Worm (Caenorhabditis elegans) whole organism, mixed stage, embryonic: ENCODE measurements around the gene spig-1.

ENCODE experiments used
- bed-3 ChIP-seq: fragments of 200-800 bp; sonication (Bioruptor generic); optimal IDR thresholded peaks from 3 replicates; lab custom pipeline; 2018; ENCODE audit warnings: mild to moderate bottlenecking, missing genetic modification characterization, moderate library complexity, missing compliant biosample characterization
- blmp-1 ChIP-seq: fragments of 150-350 bp; optimal IDR thresholded peaks from 2 replicates; lab custom pipeline; 2014; ENCODE audit warnings: missing biosample characterization, missing genetic modification characterization
- elt-1 ChIP-seq: sonication (generic microtip); optimal IDR thresholded peaks from 2 replicates; lab custom pipeline; 2017; ENCODE audit warnings: missing genetic modification characterization, mild to moderate bottlenecking, missing compliant biosample characterization, antibody characterized with exemption, moderate library complexity, borderline replicate concordance; ENCODE audit not compliant: insufficient read depth
- mep-1 ChIP-seq: fragments of 150-350 bp; optimal IDR thresholded peaks from 2 replicates; lab custom pipeline; 2017; ENCODE audit warnings: missing biosample characterization, missing genetic modification reagents, missing genetic modification characterization, inconsistent platforms
- nhr-12 ChIP-seq: fragments of 150-350 bp; optimal IDR thresholded peaks from 2 replicates; lab custom pipeline; 2014; ENCODE audit warnings: missing biosample characterization, missing genetic modification characterization
- nhr-76 ChIP-seq: sonication (generic microtip); optimal IDR thresholded peaks from 2 replicates; lab custom pipeline; 2017; ENCODE audit warnings: missing biosample characterization, missing genetic modification characterization
- pha-4 ChIP-seq: fragments of 150-350 bp; optimal IDR thresholded peaks from 2 replicates; lab custom pipeline; 2018; ENCODE audit warnings: missing biosample characterization, missing genetic modification reagents, missing genetic modification characterization
- unc-120 ChIP-seq: sonication (generic microtip); optimal IDR thresholded peaks from 2 replicates; lab custom pipeline; 2017; ENCODE audit warnings: missing genetic modification characterization, missing compliant biosample characterization; ENCODE audit not compliant: poor library complexity, severe bottlenecking
- unc-39 ChIP-seq: fragments of 150-350 bp; optimal IDR thresholded peaks from 2 replicates; lab custom pipeline; 2014; ENCODE audit warnings: missing biosample characterization, missing genetic modification characterization
- unc-62 ChIP-seq: fragments of 150-350 bp; optimal IDR thresholded peaks from 2 replicates; lab custom pipeline; 2014; ENCODE audit warnings: missing biosample characterization, missing genetic modification reagents, missing genetic modification characterization
- zip-8 ChIP-seq: fragments of 150-350 bp; optimal IDR thresholded peaks from 2 replicates; lab custom pipeline; 2014; ENCODE audit warnings: missing biosample characterization, missing genetic modification characterization
- ztf-11 ChIP-seq: fragments of 150-350 bp; optimal IDR thresholded peaks from 2 replicates; lab custom pipeline; 2014; ENCODE audit warnings: missing biosample characterization, missing genetic modification characterization

DNA sequence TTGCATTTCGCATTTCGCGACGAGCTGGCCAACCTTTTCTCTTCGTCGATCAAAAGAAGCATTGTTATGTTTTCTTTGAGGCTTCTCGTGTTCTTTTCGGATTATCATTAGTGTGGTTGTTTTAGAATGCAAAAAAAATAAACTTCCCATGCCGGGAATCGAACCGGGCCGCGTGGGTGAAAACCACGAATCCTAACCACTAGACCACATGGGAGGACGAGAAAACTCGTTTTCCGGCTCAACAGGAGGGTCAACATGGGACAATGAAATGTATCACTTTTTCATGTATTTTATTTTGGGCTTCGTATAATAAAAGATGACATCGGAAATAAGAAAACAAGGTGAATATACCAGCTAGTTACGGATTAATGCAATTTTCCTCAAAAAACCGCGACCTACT is 18.1 kb downstream of the spig-1 start:
- no peak for TF ChIP-seq pha-4
- TF ChIP-seq unc-39, result no peak
- no peak for TF ChIP-seq mep-1
- no peak for TF ChIP-seq unc-62 (GFP tag; lab: Kevin White, UChicago)
- no peak for TF ChIP-seq blmp-1 (tag; lab: Kevin White, UChicago)
- TF ChIP-seq nhr-76 (tag; lab: Kevin White, UChicago), result no peak
- TF ChIP-seq zip-8, result no peak
- no peak for TF ChIP-seq elt-1 (tag; lab: Kevin White, UChicago)
- no peak for TF ChIP-seq nhr-12 (tag; lab: Kevin White, UChicago)
- TF ChIP-seq ztf-11 (tag; lab: Kevin White, UChicago), result no peak
- no peak for TF ChIP-seq bed-3 (GFP tag; lab: Kevin White, UChicago)
- TF ChIP-seq unc-120 (tag; lab: Kevin White, UChicago), result no peak
